Fruit fly (Drosophila melanogaster): ENCODE measurements around the gene CG3040.

- TF ChIP-seq kay (GFP tag; ENCODE audit: borderline replicate concordance) (no peak), cic (GFP tag; optimal IDR thresholded peaks at IDR 0.05) (no peak), pad (GFP tag; optimal IDR thresholded peaks at IDR 0.05) (no peak), Mnt (GFP tag; optimal IDR thresholded peaks at IDR 0.05) (peak; percentile 43), CG7101 (tag; optimal IDR thresholded peaks at IDR 0.05) (peak; percentile 26), bab1 (GFP tag; optimal IDR thresholded peaks at IDR 0.05) (no peak), CG7045 (GFP tag; optimal IDR thresholded peaks at IDR 0.05) (no peak), CG12768 (GFP tag; optimal IDR thresholded peaks at IDR 0.05) (no peak)
Measured at dm6 chrX:6981470-6981952, 8.3 kb upstream of the CG3040 start.
